Fruit fly (Drosophila melanogaster) whole organism, pupa: ENCODE measurements around the gene CG17298.

Experiments
- CG17806 ChIP-seq: fragments of 200-800 bp; sonication (Bioruptor generic); optimal IDR thresholded peaks from 2 replicates; lab custom pipeline; 2018; ENCODE audit warnings: missing biosample characterization, mild to moderate bottlenecking, missing genetic modification characterization, moderate library complexity
- CG34367 ChIP-seq: fragments of 200-800 bp; sonication (Bioruptor generic); optimal IDR thresholded peaks from 2 replicates; lab custom pipeline; 2018; ENCODE audit warnings: missing biosample characterization, mild to moderate bottlenecking, missing genetic modification characterization
- CG8159 ChIP-seq: fragments of 200-800 bp; sonication (Bioruptor generic); optimal IDR thresholded peaks from 3 replicates; lab custom pipeline; 2018; ENCODE audit warnings: missing biosample characterization, mild to moderate bottlenecking, missing genetic modification characterization, moderate library complexity
- Pif1A ChIP-seq: fragments of 200-800 bp; sonication (Bioruptor generic); optimal IDR thresholded peaks from 3 replicates; lab custom pipeline; 2016; ENCODE audit warnings: missing biosample characterization, missing genetic modification characterization
- fd96Ca ChIP-seq: fragments of 200-800 bp; sonication (Bioruptor generic); IDR thresholded peaks from 3 replicates; pipeline ENCODE4 v1.3.6; 2022; ENCODE audit warnings: missing biosample characterization, missing genetic modification characterization

- TF ChIP-seq CG17806 (tag; lab: Kevin White, UChicago) (no peak), Pif1A (GFP tag; lab: Kevin White, UChicago) (no peak), fd96Ca (GFP tag; lab: Robert Waterston, UW) (no peak), CG34367 (tag; lab: Kevin White, UChicago) (no peak), CG8159 (tag; lab: Kevin White, UChicago) (no peak)
These were observed 36.1 kb downstream of the CG17298 start for dm6 chr3R:21319120-21319519.
